Fruit fly (Drosophila melanogaster) whole organism, adult: ENCODE results near the gene ouib.

Experiments used
- CG11617 ChIP-seq: fragments of 200-800 bp; sonication (Bioruptor generic); optimal IDR thresholded peaks from 2 replicates; lab custom pipeline; 2017; ENCODE audit warnings: mild to moderate bottlenecking, missing biosample characterization, missing genetic modification reagents, missing genetic modification characterization
- Hr96 ChIP-seq: fragments of 200-800 bp; sonication (Bioruptor generic); optimal IDR thresholded peaks from 2 replicates; lab custom pipeline; 2016; ENCODE audit warnings: missing biosample characterization, missing genetic modification characterization

DNA sequence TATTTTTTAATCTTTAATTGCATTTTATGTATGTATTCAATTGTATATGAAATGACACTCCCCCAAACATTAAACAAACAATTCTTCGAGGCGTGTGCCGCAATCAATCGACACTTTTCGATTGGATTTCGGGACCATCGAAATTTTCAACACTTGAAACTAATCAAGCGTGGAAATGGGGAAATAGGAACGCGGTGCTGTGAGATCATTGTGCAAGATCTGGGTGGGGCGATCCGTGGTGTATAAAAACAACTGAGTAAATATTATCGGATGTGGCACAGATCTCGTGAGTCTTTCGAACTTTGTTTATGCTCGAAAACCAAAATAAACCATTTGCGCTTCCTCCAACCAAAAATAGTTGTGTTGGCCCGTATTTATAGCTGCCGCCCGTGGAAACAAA lies 16.0 kb downstream of the ouib start:
- TF ChIP-seq Hr96 (no peak), CG11617 (no peak)
